Fruit fly (Drosophila melanogaster) whole organism, adult: ENCODE data around the gene CG17764.

Source experiments
- CG11617 ChIP-seq: fragments of 200-800 bp; sonication (Bioruptor generic); optimal IDR thresholded peaks from 2 replicates; lab custom pipeline; 2017; ENCODE audit warnings: mild to moderate bottlenecking, missing biosample characterization, missing genetic modification reagents, missing genetic modification characterization
- CG12768 ChIP-seq: fragments of 200-800 bp; sonication (Bioruptor generic); optimal IDR thresholded peaks from 2 replicates; lab custom pipeline; 2017; ENCODE audit warnings: missing biosample characterization, missing genetic modification characterization, mild to moderate bottlenecking, moderate library complexity, missing genetic modification reagents
- CG14711 ChIP-seq: fragments of 200-800 bp; sonication (Bioruptor generic); optimal IDR thresholded peaks from 2 replicates; lab custom pipeline; 2018; ENCODE audit warnings: missing biosample characterization, mild to moderate bottlenecking, missing genetic modification characterization, moderate library complexity
- CG1620 ChIP-seq: fragments of 200-800 bp; sonication (Bioruptor generic); optimal IDR thresholded peaks from 2 replicates; lab custom pipeline; 2016; ENCODE audit warnings: missing biosample characterization, missing genetic modification characterization
- CG33017 ChIP-seq: fragments of 200-800 bp; sonication (Bioruptor generic); optimal IDR thresholded peaks from 2 replicates; lab custom pipeline; 2018; ENCODE audit warnings: missing biosample characterization, mild to moderate bottlenecking, missing genetic modification characterization, moderate library complexity
- CG5204 ChIP-seq: fragments of 200-800 bp; sonication (Bioruptor generic); optimal IDR thresholded peaks from 2 replicates; lab custom pipeline; 2016; ENCODE audit warnings: missing biosample characterization, missing genetic modification characterization
- CG7045 ChIP-seq: fragments of 200-800 bp; sonication (Bioruptor generic); optimal IDR thresholded peaks from 2 replicates; lab custom pipeline; 2017; ENCODE audit warnings: missing biosample characterization, mild to moderate bottlenecking, missing genetic modification characterization
- CG7101 ChIP-seq: fragments of 200-800 bp; sonication (Bioruptor generic); optimal IDR thresholded peaks from 2 replicates; lab custom pipeline; 2018; ENCODE audit warnings: missing biosample characterization, mild to moderate bottlenecking, missing genetic modification characterization, moderate library complexity
- Clk ChIP-seq: fragments of 200-800 bp; sonication (Bioruptor generic); optimal IDR thresholded peaks from 2 replicates; lab custom pipeline; 2017; ENCODE audit warnings: missing biosample characterization, missing genetic modification characterization
- Crg-1 ChIP-seq: fragments of 200-800 bp; sonication (Bioruptor generic); optimal IDR thresholded peaks from 2 replicates; lab custom pipeline; 2016; ENCODE audit warnings: missing biosample characterization, missing genetic modification characterization
- Hr96 ChIP-seq: fragments of 200-800 bp; sonication (Bioruptor generic); optimal IDR thresholded peaks from 2 replicates; lab custom pipeline; 2016; ENCODE audit warnings: missing biosample characterization, missing genetic modification characterization
- Mnt ChIP-seq: fragments of 200-800 bp; sonication (Bioruptor generic); optimal IDR thresholded peaks from 2 replicates; lab custom pipeline; 2016; ENCODE audit warnings: missing biosample characterization, mild to moderate bottlenecking, missing genetic modification characterization
- bab1 ChIP-seq: fragments of 200-800 bp; sonication (Bioruptor generic); optimal IDR thresholded peaks from 3 replicates; lab custom pipeline; 2019; ENCODE audit warnings: missing biosample characterization, mild to moderate bottlenecking, missing genetic modification characterization, moderate library complexity
- cic ChIP-seq: fragments of 200-800 bp; sonication (Bioruptor generic); optimal IDR thresholded peaks from 2 replicates; lab custom pipeline; 2017; ENCODE audit warnings: missing biosample characterization, mild to moderate bottlenecking, missing genetic modification characterization, moderate library complexity
- cnc ChIP-seq, 2 experiments: fragments of >200 bp; optimal IDR thresholded peaks; 2 replicates each; lab custom pipeline; 2017
- kay ChIP-seq: fragments of 200-800 bp; sonication (Bioruptor generic); peaks from one replicate; lab custom pipeline; 2016; ENCODE audit warnings: missing biosample characterization, missing genetic modification characterization, borderline replicate concordance
- ovo ChIP-seq: fragments of 200-800 bp; sonication (Bioruptor generic); optimal IDR thresholded peaks from 2 replicates; lab custom pipeline; 2016; ENCODE audit warnings: missing biosample characterization, missing genetic modification characterization
- pad ChIP-seq: fragments of 200-800 bp; sonication (Bioruptor generic); optimal IDR thresholded peaks from 3 replicates; lab custom pipeline; 2017; ENCODE audit warnings: missing biosample characterization, missing genetic modification characterization, mild to moderate bottlenecking, moderate library complexity, missing genetic modification reagents
- tj ChIP-seq: fragments of 200-800 bp; sonication (Bioruptor generic); optimal IDR thresholded peaks from 3 replicates; lab custom pipeline; 2017; ENCODE audit warnings: missing biosample characterization, mild to moderate bottlenecking, missing genetic modification characterization, moderate library complexity
- toe ChIP-seq: fragments of 200-800 bp; sonication (Bioruptor generic); optimal IDR thresholded peaks from 2 replicates; lab custom pipeline; 2016; ENCODE audit warnings: missing biosample characterization, missing genetic modification characterization

Gene CG17764

dm6 chrX:5307317-5307716 is at the start of gene CG17764:
TSS of gene CG17764 (minus strand) at chrX:5307417.
- TF ChIP-seq Clk (no peak), cic (GFP tag; lab: Kevin White, UChicago) (no peak), CG1620 (GFP tag; lab: Kevin White, UChicago) (no peak), CG33017 (no peak)

- TF ChIP-seq Mnt (GFP tag; lab: Kevin White, UChicago) (no peak), CG7101 (tag; lab: Kevin White, UChicago) (no peak), CG33017 (no peak), CG11617 (GFP tag; lab: Kevin White, UChicago) (no peak), kay (GFP tag; lab: Kevin White, UChicago) (no peak)
Measured at dm6 chrX:5349899-5350575, 42.8 kb upstream of the CG17764 start.

dm6 chrX:5339970-5340369 is 32.8 kb upstream of the CG17764 start, which contains the start of gene SK:
TSS of gene SK (plus strand) at chrX:5340236.
- TF ChIP-seq Clk: no peak
- TF ChIP-seq Hr96 (GFP tag; lab: Kevin White, UChicago): no peak
- no peak for TF ChIP-seq CG11617 (GFP tag; lab: Kevin White, UChicago)
- no peak for TF ChIP-seq CG33017
- no peak for TF ChIP-seq CG7045 (GFP tag; lab: Kevin White, UChicago)
- TF ChIP-seq CG5204 (GFP tag; lab: Kevin White, UChicago): no peak
- no peak for TF ChIP-seq bab1 (GFP tag; lab: Kevin White, UChicago)
- no peak for TF ChIP-seq cic (GFP tag; lab: Kevin White, UChicago)
- no peak for TF ChIP-seq ovo (GFP tag; lab: Kevin White, UChicago)
- no peak for TF ChIP-seq CG7101 (tag; lab: Kevin White, UChicago)
- no peak for TF ChIP-seq pad (GFP tag; lab: Kevin White, UChicago)
- TF ChIP-seq CG14711 (tag; lab: Kevin White, UChicago): no peak
- no peak for TF ChIP-seq CG1620 (GFP tag; lab: Kevin White, UChicago)

- no peak for TF ChIP-seq CG7045 (GFP tag; lab: Kevin White, UChicago)
- no peak for TF ChIP-seq Hr96 (GFP tag; lab: Kevin White, UChicago)
- TF ChIP-seq bab1 (GFP tag; lab: Kevin White, UChicago): no peak
- TF ChIP-seq cnc (optimal IDR thresholded peaks at IDR 0.05; lab: Kevin White, UChicago): no peak
- TF ChIP-seq cic (GFP tag; lab: Kevin White, UChicago): no peak
- no peak for TF ChIP-seq CG11617 (GFP tag; lab: Kevin White, UChicago)
- TF ChIP-seq CG33017: no peak
- TF ChIP-seq tj (GFP tag; lab: Kevin White, UChicago): no peak
- no peak for TF ChIP-seq ovo (GFP tag; lab: Kevin White, UChicago)
- TF ChIP-seq Clk: no peak
- TF ChIP-seq pad (GFP tag; lab: Kevin White, UChicago): no peak
- no peak for TF ChIP-seq kay (GFP tag; lab: Kevin White, UChicago)
- TF ChIP-seq CG5204 (GFP tag; lab: Kevin White, UChicago): no peak
Measured at dm6 chrX:5338435-5338834, 31.2 kb upstream of the CG17764 start.

- TF ChIP-seq Clk: no peak
- no peak for TF ChIP-seq CG33017
- TF ChIP-seq CG7101 (tag; lab: Kevin White, UChicago): no peak
- no peak for TF ChIP-seq ovo (GFP tag; lab: Kevin White, UChicago)
- TF ChIP-seq Mnt (GFP tag; lab: Kevin White, UChicago): no peak
- TF ChIP-seq cic (GFP tag; lab: Kevin White, UChicago): no peak
- TF ChIP-seq CG14711 (tag; lab: Kevin White, UChicago): no peak
- no peak for TF ChIP-seq Hr96 (GFP tag; lab: Kevin White, UChicago)
- TF ChIP-seq CG1620 (GFP tag; lab: Kevin White, UChicago): no peak
- no peak for TF ChIP-seq cnc (optimal IDR thresholded peaks at IDR 0.05; lab: Kevin White, UChicago)
- TF ChIP-seq bab1 (GFP tag; lab: Kevin White, UChicago): no peak
- no peak for TF ChIP-seq kay (GFP tag; lab: Kevin White, UChicago)
- no peak for TF ChIP-seq CG12768
- TF ChIP-seq CG5204 (GFP tag; lab: Kevin White, UChicago): no peak
- TF ChIP-seq Crg-1 (GFP tag; lab: Kevin White, UChicago): no peak
- TF ChIP-seq pad (GFP tag; lab: Kevin White, UChicago): no peak
Measured at dm6 chrX:5337316-5337715, 30.1 kb upstream of the CG17764 start.

- no peak for TF ChIP-seq kay (GFP tag; lab: Kevin White, UChicago)
- TF ChIP-seq CG7045 (GFP tag; lab: Kevin White, UChicago): peak; percentile 33
- peak; percentile 18 for TF ChIP-seq CG33017
- peak; percentile 19 for TF ChIP-seq CG5204 (GFP tag; lab: Kevin White, UChicago)
- no peak for TF ChIP-seq CG12768
- no peak for TF ChIP-seq cnc (optimal IDR thresholded peaks at IDR 0.05; lab: Kevin White, UChicago)
Measured at dm6 chrX:5336722-5337121, 29.5 kb upstream of the CG17764 start.

dm6 chrX:5332259-5332862 is 25.1 kb upstream of the CG17764 start, which contains the start of gene CanB:
TSS of gene CanB (plus strand) at chrX:5332499.
- TF ChIP-seq Hr96 (GFP tag; lab: Kevin White, UChicago) (no peak), ovo (GFP tag; lab: Kevin White, UChicago) (no peak), toe (no peak), bab1 (GFP tag; lab: Kevin White, UChicago) (peak; percentile 35)
